Worm (Caenorhabditis elegans): ENCODE data around the gene F28H6.4.

DNA sequence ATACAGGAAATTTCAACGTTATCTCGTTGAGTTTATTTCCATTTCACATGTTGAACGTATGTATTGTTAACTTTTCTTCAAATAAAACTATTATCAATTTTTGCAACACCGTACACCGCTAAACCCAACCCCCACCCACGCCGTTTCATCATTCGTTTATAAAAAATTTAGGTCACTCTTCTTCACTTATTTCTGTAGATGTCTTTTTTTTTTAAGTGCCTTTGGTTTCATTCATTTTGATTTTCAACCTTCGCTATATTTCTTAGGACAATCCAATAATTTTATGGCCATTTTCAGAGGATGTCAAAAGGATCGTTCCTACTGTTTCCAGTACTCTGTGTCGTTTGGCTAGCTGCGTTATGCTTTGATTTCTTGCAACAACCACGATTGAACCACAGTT lies 52.5 kb downstream of the F28H6.4 start, which contains the start of gene C37E2.3:
- no peak for TF ChIP-seq pqm-1 (tag; optimal IDR thresholded peaks at IDR 0.05)
- no peak for TF ChIP-seq elt-1 (tag; optimal IDR thresholded peaks at IDR 0.05)
- no peak for TF ChIP-seq lin-39 (tag; optimal IDR thresholded peaks at IDR 0.05)
- no peak for TF ChIP-seq nhr-11 (tag; optimal IDR thresholded peaks at IDR 0.05)
- no peak for TF ChIP-seq snpc-4 (tag; optimal IDR thresholded peaks at IDR 0.05)
- no peak for TF ChIP-seq egl-5 (tag; optimal IDR thresholded peaks at IDR 0.05)

Measured in whole organism, L3 larva.